Worm (Caenorhabditis elegans): ENCODE data around the gene metr-1.

ce11 chrII:10975239-10975638, 48.9 kb downstream of the metr-1 start, which contains the start of gene ptp-3:
- TF ChIP-seq ztf-29 (GFP tag; IDR thresholded peaks at IDR 0.05) (no peak), flt-1 (GFP tag; IDR thresholded peaks at IDR 0.05) (no peak), tab-1 (GFP tag; IDR thresholded peaks at IDR 0.05) (no peak), T22C8.4 (GFP tag; IDR thresholded peaks at IDR 0.05) (no peak), klf-2 (GFP tag; conservative IDR thresholded peaks at IDR 0.05) (no peak), cog-1 (tag; optimal IDR thresholded peaks at IDR 0.05) (no peak), med-1 (GFP tag; optimal IDR thresholded peaks at IDR 0.05; ENCODE audit: insufficient read depth) (no peak), ztf-23 (GFP tag; IDR thresholded peaks at IDR 0.05) (no peak)

All from whole organism, midembryonic.